Fruit fly (Drosophila melanogaster) whole organism, prepupa: ENCODE data around the gene CG33995.

Experiments
- CG10631 ChIP-seq: fragments of 200-800 bp; sonication (Bioruptor generic); optimal IDR thresholded peaks from 2 replicates; lab custom pipeline; 2016; ENCODE audit warnings: missing biosample characterization, missing genetic modification characterization
- CG15336 ChIP-seq: fragments of 200-800 bp; sonication (Bioruptor generic); IDR thresholded peaks from 2 replicates; pipeline ENCODE4 v1.3.6; 2022; ENCODE audit warnings: missing biosample characterization, missing genetic modification characterization
- CG1621 ChIP-seq: fragments of 200-800 bp; sonication (Bioruptor generic); optimal IDR thresholded peaks from 3 replicates; lab custom pipeline; 2018; ENCODE audit warnings: missing biosample characterization, mild to moderate bottlenecking, missing genetic modification characterization
- CG16779 ChIP-seq: fragments of 200-800 bp; sonication (Bioruptor generic); optimal IDR thresholded peaks from 3 replicates; lab custom pipeline; 2017; ENCODE audit warnings: missing biosample characterization, mild to moderate bottlenecking, missing genetic modification characterization
- CG3032 ChIP-seq: fragments of 200-800 bp; optimal IDR thresholded peaks from 2 replicates; lab custom pipeline; 2019; ENCODE audit warnings: missing biosample characterization, mild to moderate bottlenecking, missing genetic modification characterization, moderate library complexity
- CG31627 ChIP-seq: fragments of 200-800 bp; sonication (Bioruptor generic); optimal IDR thresholded peaks from 3 replicates; lab custom pipeline; 2016; ENCODE audit warnings: missing biosample characterization, missing genetic modification characterization
- CG32006 ChIP-seq: fragments of 200-800 bp; sonication (Bioruptor generic); optimal IDR thresholded peaks from 3 replicates; lab custom pipeline; 2017; ENCODE audit warnings: missing biosample characterization, mild to moderate bottlenecking, missing genetic modification characterization
- CG34406 ChIP-seq: fragments of 200-800 bp; sonication (Bioruptor generic); optimal IDR thresholded peaks from 3 replicates; lab custom pipeline; 2016; ENCODE audit warnings: missing biosample characterization, missing genetic modification characterization
- CG3919 ChIP-seq: fragments of 200-800 bp; sonication (Bioruptor generic); optimal IDR thresholded peaks from 3 replicates; lab custom pipeline; 2016; ENCODE audit warnings: missing biosample characterization, missing genetic modification characterization
- CG4318 ChIP-seq: fragments of 200-800 bp; sonication (Bioruptor generic); optimal IDR thresholded peaks from 3 replicates; lab custom pipeline; 2017; ENCODE audit warnings: missing biosample characterization, mild to moderate bottlenecking, missing genetic modification characterization
- CG6276 ChIP-seq: fragments of 200-800 bp; sonication (Bioruptor generic); optimal IDR thresholded peaks from 2 replicates; lab custom pipeline; 2017; ENCODE audit warnings: missing biosample characterization, mild to moderate bottlenecking, missing genetic modification characterization
- CG6792 ChIP-seq: fragments of 200-800 bp; sonication (Bioruptor generic); optimal IDR thresholded peaks from 3 replicates; lab custom pipeline; 2016; ENCODE audit warnings: missing biosample characterization, missing genetic modification characterization
- CG6854 ChIP-seq: fragments of 200-800 bp; sonication (Bioruptor generic); optimal IDR thresholded peaks from 2 replicates; lab custom pipeline; 2017; ENCODE audit warnings: missing biosample characterization, mild to moderate bottlenecking, missing genetic modification characterization
- CG9139 ChIP-seq: fragments of 200-800 bp; sonication (Bioruptor generic); optimal IDR thresholded peaks from 3 replicates; lab custom pipeline; 2017; ENCODE audit warnings: missing biosample characterization, mild to moderate bottlenecking, missing genetic modification characterization
- Eip75B ChIP-seq: fragments of 200-800 bp; sonication (Bioruptor generic); optimal IDR thresholded peaks from 3 replicates; lab custom pipeline; 2016; ENCODE audit warnings: missing biosample characterization, missing genetic modification characterization
- Eip78C ChIP-seq: fragments of 200-800 bp; sonication (Bioruptor generic); peaks from one replicate; lab custom pipeline; 2016; ENCODE audit warnings: missing biosample characterization, missing genetic modification characterization
- Ets21C ChIP-seq: fragments of 200-800 bp; sonication (Bioruptor generic); optimal IDR thresholded peaks from 3 replicates; lab custom pipeline; 2016; ENCODE audit warnings: missing biosample characterization, missing genetic modification characterization
- Ets96B ChIP-seq: fragments of 200-800 bp; optimal IDR thresholded peaks from 2 replicates; lab custom pipeline; 2019; ENCODE audit warnings: missing biosample characterization, mild to moderate bottlenecking, missing genetic modification characterization, moderate library complexity
- Hr39 ChIP-seq: fragments of 200-800 bp; sonication (Bioruptor generic); optimal IDR thresholded peaks from 2 replicates; lab custom pipeline; 2016; ENCODE audit warnings: missing biosample characterization, missing genetic modification characterization
- Hr4 ChIP-seq: fragments of 200-800 bp; sonication (Bioruptor generic); optimal IDR thresholded peaks from 3 replicates; lab custom pipeline; 2016; ENCODE audit warnings: missing biosample characterization, missing genetic modification characterization
- Lpt ChIP-seq: fragments of 200-800 bp; sonication (Bioruptor generic); optimal IDR thresholded peaks from 3 replicates; lab custom pipeline; 2016; ENCODE audit warnings: missing biosample characterization, missing genetic modification characterization
- Met ChIP-seq: fragments of 200-800 bp; sonication (Bioruptor generic); optimal IDR thresholded peaks from 3 replicates; lab custom pipeline; 2016; ENCODE audit warnings: missing biosample characterization, missing genetic modification characterization
- OdsH ChIP-seq: fragments of 200-800 bp; sonication (Bioruptor generic); optimal IDR thresholded peaks from 3 replicates; lab custom pipeline; 2016; ENCODE audit warnings: missing biosample characterization, missing genetic modification characterization
- Smox ChIP-seq: fragments of 200-800 bp; sonication (Bioruptor generic); optimal IDR thresholded peaks from 3 replicates; lab custom pipeline; 2016; ENCODE audit warnings: missing biosample characterization, missing genetic modification characterization
- Sox14 ChIP-seq: fragments of 200-800 bp; sonication (Bioruptor generic); optimal IDR thresholded peaks from 3 replicates; lab custom pipeline; 2016; ENCODE audit warnings: missing biosample characterization, missing genetic modification characterization
- Sox15 ChIP-seq: fragments of 200-800 bp; sonication (Bioruptor generic); optimal IDR thresholded peaks from 3 replicates; lab custom pipeline; 2016; ENCODE audit warnings: missing biosample characterization, missing genetic modification characterization
- achi ChIP-seq: fragments of 200-800 bp; sonication (Bioruptor generic); optimal IDR thresholded peaks from 3 replicates; lab custom pipeline; 2016; ENCODE audit warnings: missing biosample characterization, missing genetic modification characterization
- cyc ChIP-seq: fragments of 200-800 bp; sonication (Bioruptor generic); optimal IDR thresholded peaks from 3 replicates; lab custom pipeline; 2016; ENCODE audit warnings: missing biosample characterization, missing genetic modification characterization
- dac ChIP-seq: fragments of 200-800 bp; sonication (Bioruptor generic); optimal IDR thresholded peaks from 2 replicates; lab custom pipeline; 2017; ENCODE audit warnings: missing biosample characterization, mild to moderate bottlenecking, missing genetic modification characterization
- dsx ChIP-seq: fragments of 200-800 bp; optimal IDR thresholded peaks from 3 replicates; lab custom pipeline; 2019; ENCODE audit warnings: missing biosample characterization, mild to moderate bottlenecking, missing genetic modification characterization, moderate library complexity; ENCODE audit not compliant: poor library complexity, severe bottlenecking
- eg ChIP-seq: fragments of 200-800 bp; sonication (Bioruptor generic); IDR thresholded peaks from 3 replicates; pipeline ENCODE4 v1.3.6; 2022; ENCODE audit warnings: missing biosample characterization, missing genetic modification characterization
- fd59A ChIP-seq: fragments of 200-800 bp; sonication (Bioruptor generic); optimal IDR thresholded peaks from 2 replicates; lab custom pipeline; 2017; ENCODE audit warnings: missing biosample characterization, mild to moderate bottlenecking, missing genetic modification characterization, missing genetic modification reagents
- fd85E ChIP-seq: fragments of 200-800 bp; sonication (Bioruptor generic); optimal IDR thresholded peaks from 3 replicates; lab custom pipeline; 2016; ENCODE audit warnings: missing biosample characterization, missing genetic modification characterization
- fkh ChIP-seq: fragments of 200-800 bp; sonication (Bioruptor generic); optimal IDR thresholded peaks from 3 replicates; lab custom pipeline; 2017; ENCODE audit warnings: missing biosample characterization, mild to moderate bottlenecking, missing genetic modification characterization, moderate library complexity
- salr ChIP-seq, 2 experiments: fragments of 200-800 bp; sonication (Bioruptor generic); optimal IDR thresholded peaks; 3 replicates each; lab custom pipeline; 2016 to 2018; ENCODE audit warnings: missing biosample characterization in 2 of 2, missing genetic modification characterization in 2 of 2, mild to moderate bottlenecking in 1 of 2
- spab ChIP-seq: fragments of 200-800 bp; sonication (Bioruptor generic); optimal IDR thresholded peaks from 2 replicates; lab custom pipeline; 2017; ENCODE audit warnings: missing biosample characterization, mild to moderate bottlenecking, missing genetic modification characterization, missing genetic modification reagents
- ss ChIP-seq, 2 experiments: fragments of 200-800 bp; sonication (Bioruptor generic); optimal IDR thresholded peaks; 2 replicates in 1 of 2; 3 replicates in 1 of 2; lab custom pipeline; 2017 to 2018; ENCODE audit warnings: mild to moderate bottlenecking in 2 of 2, missing biosample characterization in 2 of 2, missing genetic modification characterization in 2 of 2, moderate library complexity in 1 of 2
- vri ChIP-seq: fragments of 200-800 bp; sonication (Bioruptor generic); optimal IDR thresholded peaks from 3 replicates; lab custom pipeline; 2016; ENCODE audit warnings: missing biosample characterization, mild to moderate bottlenecking, missing genetic modification characterization

The CG33995 gene

DNA sequence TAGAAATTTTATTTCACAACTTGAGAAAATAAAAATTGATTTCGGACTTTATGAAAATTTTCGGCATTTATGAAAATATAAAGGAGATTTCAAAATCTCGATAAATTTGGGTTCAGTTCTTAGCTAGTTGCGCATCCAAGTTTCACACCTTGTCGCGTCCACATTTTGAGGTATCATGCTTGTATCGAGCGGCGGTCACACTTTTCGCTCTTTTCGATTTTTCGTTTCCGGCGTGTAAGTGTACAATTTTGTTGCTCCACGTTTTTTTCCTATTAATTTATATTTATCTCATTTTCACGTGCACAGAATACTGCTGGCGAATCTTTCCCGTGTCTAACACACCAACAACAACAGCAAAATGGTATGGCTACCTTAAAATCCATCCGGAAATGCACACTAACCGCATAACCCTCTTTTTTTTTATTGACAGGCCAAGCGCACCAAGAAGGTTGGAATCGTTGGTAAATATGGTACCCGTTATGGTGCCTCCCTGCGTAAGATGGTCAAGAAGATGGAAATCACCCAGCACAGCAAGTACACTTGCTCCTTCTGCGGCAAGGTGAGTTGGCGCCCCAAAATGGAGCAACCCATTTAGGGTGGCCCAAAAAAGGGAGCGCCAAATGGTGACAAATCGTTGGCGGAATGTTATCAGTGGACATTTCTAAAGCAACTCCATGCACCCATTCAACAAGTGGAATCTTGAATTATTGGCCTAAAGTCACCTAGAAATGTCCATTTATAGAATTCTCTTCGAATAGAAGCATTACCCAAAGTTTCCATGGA, 27.9 kb downstream of the CG33995 start, which contains the start of gene RpL37A (continued):
- TF ChIP-seq vri (GFP tag; lab: Kevin White, UChicago): peak; percentile 56
- TF ChIP-seq Ets96B (tag; lab: Kevin White, UChicago): no peak
- peak; percentile 92 for TF ChIP-seq Eip78C (GFP tag; lab: Kevin White, UChicago)
- no peak for TF ChIP-seq dac
- no peak for TF ChIP-seq CG32006
- TF ChIP-seq Ets21C (GFP tag; lab: Kevin White, UChicago): no peak
- TF ChIP-seq CG10631 (GFP tag; lab: Kevin White, UChicago): no peak
- TF ChIP-seq Eip75B (GFP tag; lab: Kevin White, UChicago): peak; percentile 66
- peak; percentile 49 for TF ChIP-seq CG6792 (GFP tag; lab: Kevin White, UChicago)
- TF ChIP-seq fd85E (GFP tag; lab: Kevin White, UChicago): peak; percentile 75
- TF ChIP-seq CG9139 (GFP tag; lab: Kevin White, UChicago): peak; percentile 70
- TF ChIP-seq fd59A: peak; percentile 33
- TF ChIP-seq CG6854 (GFP tag; lab: Kevin White, UChicago): peak; percentile 94
- peak; percentile 68 for TF ChIP-seq Met (GFP tag; lab: Kevin White, UChicago)
- no peak for TF ChIP-seq Smox
- no peak for TF ChIP-seq CG15336 (GFP tag; lab: Robert Waterston, UW)
- TF ChIP-seq CG4318 (GFP tag; lab: Kevin White, UChicago): no peak
- TF ChIP-seq CG34406 (GFP tag; lab: Kevin White, UChicago): peak; percentile 68
- peak; percentile 84 for TF ChIP-seq CG3919 (GFP tag; lab: Kevin White, UChicago)
- peak; percentile 60 for TF ChIP-seq Hr39 (GFP tag; lab: Kevin White, UChicago)
- peak; percentile 33 for TF ChIP-seq Sox14 (GFP tag; lab: Kevin White, UChicago)
- TF ChIP-seq dsx: no peak
- no peak for TF ChIP-seq CG6276 (GFP tag; lab: Kevin White, UChicago)
- TF ChIP-seq spab: no peak
- TF ChIP-seq cyc: peak; percentile 71
- peak; percentile 69 for TF ChIP-seq CG16779 (tag; lab: Kevin White, UChicago)
- TF ChIP-seq OdsH (GFP tag; lab: Kevin White, UChicago): peak; percentile 40
- TF ChIP-seq CG31627 (GFP tag; lab: Kevin White, UChicago): peak; percentile 61
- no peak for TF ChIP-seq Hr4

DNA sequence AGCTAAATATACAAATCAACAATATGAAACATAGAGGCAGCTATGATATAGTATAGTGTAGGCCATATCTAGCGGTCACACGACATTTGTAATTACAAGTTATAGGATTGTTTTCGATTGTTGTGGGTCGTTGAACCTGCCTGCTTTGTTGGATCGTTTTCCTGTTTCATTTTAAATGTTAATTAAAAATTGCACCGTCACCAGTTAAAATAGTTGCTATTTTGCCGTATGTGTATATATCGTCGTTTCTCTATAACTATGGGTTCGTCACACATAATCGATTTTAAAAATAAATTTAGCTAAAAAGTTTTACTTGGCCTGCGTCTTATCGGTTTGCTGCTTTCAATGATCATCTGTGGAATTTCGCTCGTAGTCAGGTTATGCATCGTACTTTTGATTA, 29.3 kb downstream of the CG33995 start:
- TF ChIP-seq Eip78C (GFP tag; lab: Kevin White, UChicago): peak; percentile 26
- no peak for TF ChIP-seq fkh (GFP tag; lab: Kevin White, UChicago)

DNA sequence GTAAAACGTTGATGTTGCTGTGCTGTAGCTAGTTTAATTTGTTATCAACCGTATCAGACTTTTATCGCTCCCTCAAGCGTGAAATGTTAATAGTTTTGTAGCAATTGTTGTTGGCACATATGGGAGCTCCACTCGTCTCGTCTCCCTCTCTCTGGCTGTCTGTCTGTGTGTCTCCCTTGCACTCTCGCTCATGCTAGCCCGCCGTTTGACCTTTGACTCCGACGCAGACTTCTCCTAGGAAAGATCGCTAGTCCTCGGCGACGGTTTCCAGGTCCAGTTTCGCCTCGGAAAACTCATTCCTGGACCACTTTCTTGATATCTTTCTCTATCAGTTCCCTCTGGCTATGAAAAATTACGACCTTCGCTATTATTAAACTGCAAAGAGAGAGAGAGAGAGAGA, 36.1 kb downstream of the CG33995 start:
- TF ChIP-seq Sox15 (GFP tag; lab: Kevin White, UChicago): no peak
- TF ChIP-seq CG3032 (tag; lab: Kevin White, UChicago): no peak
- TF ChIP-seq Lpt: no peak
- no peak for TF ChIP-seq OdsH (GFP tag; lab: Kevin White, UChicago)
- no peak for TF ChIP-seq CG4318 (GFP tag; lab: Kevin White, UChicago)
- TF ChIP-seq ss (GFP tag; optimal IDR thresholded peaks at IDR 0.05; lab: Kevin White, UChicago): no peak
- TF ChIP-seq Sox14 (GFP tag; lab: Kevin White, UChicago): no peak
- no peak for TF ChIP-seq eg (GFP tag; lab: Robert Waterston, UW)
- no peak for TF ChIP-seq achi
- TF ChIP-seq CG1621 (tag; lab: Kevin White, UChicago): no peak
- no peak for TF ChIP-seq salr (GFP tag; optimal IDR thresholded peaks at IDR 0.05; lab: Kevin White, UChicago)
- TF ChIP-seq Eip75B (GFP tag; lab: Kevin White, UChicago): no peak
- TF ChIP-seq CG10631 (GFP tag; lab: Kevin White, UChicago): no peak
- TF ChIP-seq, all 60 proteins: peak for 0
